Worm (Caenorhabditis elegans) whole organism, L1 larva: ENCODE results near the gene T14A8.2.

ENCODE experiments used
- aha-1 ChIP-seq: fragments of 150-350 bp; optimal IDR thresholded peaks from 2 replicates; lab custom pipeline; 2014; ENCODE audit warnings: missing biosample characterization, missing genetic modification characterization
- aly-2 ChIP-seq: fragments of 150-350 bp; optimal IDR thresholded peaks from 2 replicates; lab custom pipeline; 2014; ENCODE audit warnings: missing biosample characterization, missing genetic modification characterization
- blmp-1 ChIP-seq: fragments of 150-350 bp; optimal IDR thresholded peaks from 2 replicates; lab custom pipeline; 2014; ENCODE audit warnings: missing biosample characterization, missing genetic modification characterization
- ceh-88 ChIP-seq: fragments of 200-800 bp; sonication (Bioruptor generic); IDR thresholded peaks from 2 replicates; pipeline ENCODE4 v1.3.6; 2022; ENCODE audit warnings: missing genetic modification characterization, missing compliant biosample characterization
- dpl-1 ChIP-seq, 3 experiments: fragments of 150-350 bp in 2 of 3; sonication (generic microtip) in 1 of 3; optimal IDR thresholded peaks; 2 replicates each; lab custom pipeline; 2014 to 2017; ENCODE audit warnings: missing biosample characterization in 3 of 3, missing genetic modification characterization in 3 of 3, missing genetic modification reagents in 3 of 3
- dsc-1 ChIP-seq: sonication (generic microtip); optimal IDR thresholded peaks from 2 replicates; lab custom pipeline; 2016; ENCODE audit warnings: mild to moderate bottlenecking, missing genetic modification characterization, missing compliant biosample characterization
- nhr-11 ChIP-seq: fragments of 150-350 bp; optimal IDR thresholded peaks from 2 replicates; lab custom pipeline; 2014; ENCODE audit warnings: missing biosample characterization, missing genetic modification characterization
- nhr-12 ChIP-seq: sonication (generic microtip); optimal IDR thresholded peaks from 2 replicates; lab custom pipeline; 2017; ENCODE audit warnings: missing biosample characterization, missing genetic modification characterization
- nhr-237 ChIP-seq: fragments of 150-350 bp; optimal IDR thresholded peaks from 2 replicates; lab custom pipeline; 2014; ENCODE audit warnings: missing biosample characterization, missing genetic modification characterization
- nhr-77 ChIP-seq: fragments of 150-350 bp; optimal IDR thresholded peaks from 2 replicates; lab custom pipeline; 2014; ENCODE audit warnings: missing biosample characterization, missing genetic modification characterization
- pqm-1 ChIP-seq: sonication (generic microtip); optimal IDR thresholded peaks from 3 replicates; lab custom pipeline; 2017; ENCODE audit warnings: missing biosample characterization, missing genetic modification characterization
- swsn-7 ChIP-seq: sonication (generic microtip); optimal IDR thresholded peaks from 2 replicates; lab custom pipeline; 2016; ENCODE audit warnings: missing genetic modification characterization, missing compliant biosample characterization
- unc-130 ChIP-seq: fragments of 150-350 bp; optimal IDR thresholded peaks from 2 replicates; lab custom pipeline; 2017; ENCODE audit warnings: missing biosample characterization, missing genetic modification characterization, inconsistent platforms
- zip-4 ChIP-seq: fragments of 200-800 bp; sonication (Bioruptor generic); optimal IDR thresholded peaks from 2 replicates; lab custom pipeline; 2018; ENCODE audit warnings: mild to moderate bottlenecking, missing genetic modification characterization, moderate library complexity, missing compliant biosample characterization

ce11 chrIV:7808583-7808982 lies 13.8 kb downstream of the T14A8.2 start, which contains the start of gene C33H5.1:
- TF ChIP-seq aha-1 (tag; lab: Kevin White, UChicago) (no peak), nhr-237 (tag; lab: Kevin White, UChicago) (no peak), pqm-1 (tag; lab: Kevin White, UChicago) (no peak), zip-4 (GFP tag; lab: Kevin White, UChicago) (no peak), unc-130 (no peak), nhr-12 (tag; lab: Kevin White, UChicago) (no peak), blmp-1 (tag; lab: Kevin White, UChicago) (peak; percentile 10), nhr-11 (tag; lab: Kevin White, UChicago) (no peak), dsc-1 (no peak), ceh-88 (GFP tag; lab: Robert Waterston, UW) (no peak), aly-2 (tag; lab: Kevin White, UChicago) (no peak), nhr-77 (tag; lab: Kevin White, UChicago) (no peak), dpl-1 (GFP tag; optimal IDR thresholded peaks at IDR 0.05; lab: Kevin White, UChicago) (no peak), swsn-7 (tag; lab: Kevin White, UChicago) (no peak)
